Fruit fly (Drosophila melanogaster) Kc167 (cell line): ENCODE data around the gene CG32086.

ENCODE experiments used
- Sin3A ChIP-seq: fragments of >200 bp; optimal IDR thresholded peaks from 2 replicates; lab custom pipeline; 2018; ENCODE audit warnings: missing external identifiers
- ttk ChIP-seq: sonication (Bioruptor generic); optimal IDR thresholded peaks from 2 replicates; lab custom pipeline; 2017; ENCODE audit warnings: missing external identifiers

dm6 chr3L:11599965-11600420 is 16.1 kb upstream of the CG32086 start, which contains the start of the genes CG14137 and CG46394:
- TF ChIP-seq ttk (lab: Kevin White, UChicago) (no peak), Sin3A (lab: Kevin White, UChicago) (no peak)
